Worm (Caenorhabditis elegans) whole organism, L2 larva: ENCODE data around the gene T05H4.4.
A peak's percentile ranks its signal among the peaks of the same experiment; 100 is the strongest.

Experiments used
- C34F6.9 ChIP-seq: fragments of 150-350 bp; optimal IDR thresholded peaks from 2 replicates; lab custom pipeline; 2014; ENCODE audit warnings: missing biosample characterization, missing genetic modification characterization
- F13H6.1 ChIP-seq: sonication (generic microtip); optimal IDR thresholded peaks from 2 replicates; lab custom pipeline; 2016; ENCODE audit warnings: missing genetic modification characterization, missing compliant biosample characterization
- R02D3.7 ChIP-seq: fragments of 150-350 bp; optimal IDR thresholded peaks from 2 replicates; lab custom pipeline; 2014; ENCODE audit warnings: missing biosample characterization, missing genetic modification characterization
- Y55F3AM.14 ChIP-seq: fragments of 200-800 bp; sonication (Bioruptor generic); optimal IDR thresholded peaks from 2 replicates; lab custom pipeline; 2018; ENCODE audit warnings: mild to moderate bottlenecking, missing genetic modification characterization, missing compliant biosample characterization
- ZK546.5 ChIP-seq: sonication (generic microtip); optimal IDR thresholded peaks from 2 replicates; lab custom pipeline; 2017; ENCODE audit warnings: missing biosample characterization, missing genetic modification characterization
- alr-1 ChIP-seq: fragments of 150-350 bp; optimal IDR thresholded peaks from 2 replicates; lab custom pipeline; 2014; ENCODE audit warnings: missing biosample characterization, missing genetic modification characterization
- aly-2 ChIP-seq: fragments of 150-350 bp; optimal IDR thresholded peaks from 2 replicates; lab custom pipeline; 2014; ENCODE audit warnings: missing biosample characterization, missing genetic modification characterization
- ama-1 ChIP-seq: fragments of 150-350 bp; optimal IDR thresholded peaks from 2 replicates; lab custom pipeline; 2018; ENCODE audit warnings: inconsistent platforms
- blmp-1 ChIP-seq: sonication (generic microtip); optimal IDR thresholded peaks from 2 replicates; lab custom pipeline; 2017; ENCODE audit warnings: missing genetic modification characterization, mild to moderate bottlenecking, missing compliant biosample characterization, antibody characterized with exemption, moderate library complexity; ENCODE audit not compliant: insufficient read depth
- ceh-16 ChIP-seq: fragments of 150-350 bp; optimal IDR thresholded peaks from 2 replicates; lab custom pipeline; 2014; ENCODE audit warnings: missing biosample characterization, missing genetic modification characterization
- crh-2 ChIP-seq: sonication (generic microtip); optimal IDR thresholded peaks from 2 replicates; lab custom pipeline; 2017; ENCODE audit warnings: missing biosample characterization, missing genetic modification characterization
- egl-27 ChIP-seq: sonication (generic microtip); optimal IDR thresholded peaks from 3 replicates; lab custom pipeline; 2017; ENCODE audit warnings: missing biosample characterization, missing genetic modification reagents, missing genetic modification characterization
- elt-1 ChIP-seq: fragments of 150-350 bp; optimal IDR thresholded peaks from 2 replicates; lab custom pipeline; 2014; ENCODE audit warnings: missing biosample characterization, missing genetic modification characterization
- elt-3 ChIP-seq: sonication (generic microtip); optimal IDR thresholded peaks from 2 replicates; lab custom pipeline; 2017; ENCODE audit warnings: missing biosample characterization, missing genetic modification characterization
- fos-1 ChIP-seq: fragments of 150-350 bp; optimal IDR thresholded peaks from 2 replicates; lab custom pipeline; 2014; ENCODE audit warnings: missing biosample characterization, missing genetic modification characterization
- gmeb-1 ChIP-seq: fragments of 150-350 bp; optimal IDR thresholded peaks from 2 replicates; lab custom pipeline; 2014; ENCODE audit warnings: missing biosample characterization, missing genetic modification characterization
- lin-11 ChIP-seq: fragments of 150-350 bp; sonication (generic microtip); optimal IDR thresholded peaks from 2 replicates; lab custom pipeline; 2014; ENCODE audit warnings: missing biosample characterization, missing genetic modification characterization, inconsistent platforms, mixed read lengths
- lin-13 ChIP-seq: fragments of 150-350 bp; optimal IDR thresholded peaks from 2 replicates; lab custom pipeline; 2014; ENCODE audit warnings: missing biosample characterization, missing genetic modification reagents, missing genetic modification characterization
- lsy-2 ChIP-seq, 2 experiments: fragments of 150-350 bp in 1 of 2; sonication (generic microtip) in 1 of 2; optimal IDR thresholded peaks; 2 replicates each; lab custom pipeline; 2014 to 2017; ENCODE audit warnings: missing biosample characterization in 2 of 2, missing genetic modification characterization in 2 of 2
- mdl-1 ChIP-seq, 2 experiments: fragments of 150-350 bp in 1 of 2; sonication (generic microtip) in 1 of 2; optimal IDR thresholded peaks; 2 replicates each; lab custom pipeline; 2017; ENCODE audit warnings: missing biosample characterization in 2 of 2, missing genetic modification characterization in 2 of 2
- nhr-11 ChIP-seq: fragments of 150-350 bp; optimal IDR thresholded peaks from 2 replicates; lab custom pipeline; 2014; ENCODE audit warnings: missing biosample characterization, missing genetic modification characterization
- nhr-12 ChIP-seq: fragments of 150-350 bp; optimal IDR thresholded peaks from 2 replicates; lab custom pipeline; 2014; ENCODE audit warnings: missing biosample characterization, missing genetic modification characterization
- nhr-129 ChIP-seq: fragments of 150-350 bp; optimal IDR thresholded peaks from 2 replicates; lab custom pipeline; 2014; ENCODE audit warnings: missing biosample characterization, missing genetic modification characterization
- nhr-21 ChIP-seq: fragments of 150-350 bp; optimal IDR thresholded peaks from 2 replicates; lab custom pipeline; 2014; ENCODE audit warnings: missing biosample characterization, missing genetic modification characterization
- nhr-25 ChIP-seq: fragments of 150-350 bp; sonication (generic microtip); optimal IDR thresholded peaks from 3 replicates; lab custom pipeline; 2014; ENCODE audit warnings: missing biosample characterization, missing genetic modification characterization
- nhr-77 ChIP-seq: fragments of 150-350 bp; optimal IDR thresholded peaks from 2 replicates; lab custom pipeline; 2014; ENCODE audit warnings: missing biosample characterization, missing genetic modification characterization
- peb-1 ChIP-seq: fragments of 150-350 bp; optimal IDR thresholded peaks from 2 replicates; lab custom pipeline; 2014; ENCODE audit warnings: missing biosample characterization, missing genetic modification characterization
- sem-4 ChIP-seq: fragments of 150-350 bp; optimal IDR thresholded peaks from 2 replicates; lab custom pipeline; 2014; ENCODE audit warnings: missing biosample characterization, missing genetic modification reagents, missing genetic modification characterization
- skn-1 ChIP-seq: sonication (generic microtip); optimal IDR thresholded peaks from 2 replicates; lab custom pipeline; 2017; ENCODE audit warnings: missing biosample characterization, missing genetic modification characterization
- sma-3 ChIP-seq: sonication (generic microtip); optimal IDR thresholded peaks from 2 replicates; lab custom pipeline; 2016; ENCODE audit warnings: missing genetic modification reagents, missing genetic modification characterization, missing compliant biosample characterization
- sma-9 ChIP-seq, 2 experiments: fragments of 150-350 bp in 1 of 2; sonication (generic microtip) in 1 of 2; optimal IDR thresholded peaks; 2 replicates each; lab custom pipeline; 2014 to 2016; ENCODE audit warnings: missing genetic modification characterization in 2 of 2, mild to moderate bottlenecking in 1 of 2, missing biosample characterization in 1 of 2, missing compliant biosample characterization in 1 of 2, missing genetic modification reagents in 1 of 2, moderate library complexity in 1 of 2
- unc-39 ChIP-seq: fragments of 150-350 bp; optimal IDR thresholded peaks from 2 replicates; lab custom pipeline; 2014; ENCODE audit warnings: missing biosample characterization, missing genetic modification characterization
- unc-55 ChIP-seq: fragments of 150-350 bp; sonication (generic microtip); optimal IDR thresholded peaks from 3 replicates; lab custom pipeline; 2014; ENCODE audit warnings: missing biosample characterization, missing genetic modification reagents, missing genetic modification characterization
- unc-62 ChIP-seq: fragments of 150-350 bp; optimal IDR thresholded peaks from 2 replicates; lab custom pipeline; 2014; ENCODE audit warnings: missing biosample characterization, missing genetic modification reagents, missing genetic modification characterization
- zag-1 ChIP-seq: fragments of 150-350 bp; optimal IDR thresholded peaks from 2 replicates; lab custom pipeline; 2014; ENCODE audit warnings: missing biosample characterization, missing genetic modification characterization
- ztf-1 ChIP-seq: fragments of 200-800 bp; sonication (Bioruptor generic); conservative IDR thresholded peaks from 2 replicates; pipeline ENCODE4 v1.3.6; 2022; ENCODE audit warnings: missing genetic modification characterization, missing compliant biosample characterization
- ztf-11 ChIP-seq: sonication (generic microtip); optimal IDR thresholded peaks from 2 replicates; lab custom pipeline; 2017; ENCODE audit warnings: missing biosample characterization, missing genetic modification characterization

T05H4.4 gene

ce11 chrV:6430526-6431371 is 8.0 kb upstream of the T05H4.4 start:
- TF ChIP-seq ama-1 (lab: Kevin White, UChicago): no peak
- TF ChIP-seq sem-4 (tag; lab: Kevin White, UChicago): no peak
- no peak for TF ChIP-seq nhr-11
- TF ChIP-seq ztf-1 (GFP tag; lab: Robert Waterston, UW): no peak
- no peak for TF ChIP-seq lin-11 (tag; lab: Kevin White, UChicago)
- no peak for TF ChIP-seq aly-2 (tag; lab: Kevin White, UChicago)
- TF ChIP-seq blmp-1: peak; percentile 3
- TF ChIP-seq mdl-1 (tag; optimal IDR thresholded peaks at IDR 0.05; lab: Kevin White, UChicago): no peak
- TF ChIP-seq crh-2 (tag; lab: Kevin White, UChicago): peak; percentile 21
- TF ChIP-seq sma-3 (GFP tag; lab: Kevin White, UChicago): peak; percentile 49
- TF ChIP-seq Y55F3AM.14: no peak
- no peak for TF ChIP-seq skn-1 (tag; lab: Kevin White, UChicago)
- no peak for TF ChIP-seq ZK546.5 (tag; lab: Kevin White, UChicago)
- no peak for TF ChIP-seq elt-3 (tag; lab: Kevin White, UChicago)
- no peak for TF ChIP-seq fos-1
- TF ChIP-seq lin-13 (GFP tag; lab: Kevin White, UChicago): no peak
- TF ChIP-seq nhr-129 (tag; lab: Kevin White, UChicago): peak; percentile 18
- peak; percentile 26 for TF ChIP-seq sma-9 (GFP tag; optimal IDR thresholded peaks at IDR 0.05; lab: Kevin White, UChicago)
- no peak for TF ChIP-seq sma-9 (tag; optimal IDR thresholded peaks at IDR 0.05; lab: Kevin White, UChicago)

DNA sequence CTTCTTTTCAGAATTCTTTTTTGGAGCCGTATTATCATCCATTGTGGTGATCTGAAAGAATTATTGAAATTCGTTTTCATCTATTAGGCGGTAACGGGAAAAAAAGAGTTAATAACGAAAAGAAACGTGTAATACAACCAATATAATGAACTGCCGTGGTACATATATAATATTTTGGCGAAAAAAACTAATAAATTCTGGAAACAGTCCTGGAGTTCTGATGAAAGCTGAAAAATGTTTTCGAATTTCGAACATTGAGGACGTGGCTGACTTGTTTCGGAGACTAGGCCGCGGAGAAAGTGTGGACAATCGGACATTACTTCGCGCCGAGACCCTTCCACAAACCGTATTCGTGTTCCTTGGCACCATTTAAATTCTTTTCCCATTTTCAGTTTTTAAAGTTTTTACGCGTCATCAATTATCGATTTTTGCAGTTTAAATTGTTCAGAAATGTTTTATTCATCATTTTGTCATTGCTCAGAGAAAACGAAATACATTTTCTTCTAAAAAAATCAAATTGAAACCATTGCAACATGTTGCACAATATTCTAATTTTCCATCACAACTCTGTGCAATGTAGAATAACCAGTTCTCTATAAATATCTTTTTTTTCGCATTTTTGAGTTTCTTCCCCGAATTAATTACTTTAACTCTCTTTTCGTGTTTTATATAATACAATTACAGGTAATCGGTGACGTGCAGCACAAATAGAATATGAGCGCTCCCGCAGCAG is 5.1 kb upstream of the T05H4.4 start, which contains the start of the genes gad-1 and erfa-1:
gad-1 (minus strand) TSS at position 51 of the 733 bp plus-strand sequence.
erfa-1 (plus strand) TSS at position 683 of the 733 bp plus-strand sequence.
- no peak for TF ChIP-seq alr-1 (tag; lab: Kevin White, UChicago)
- TF ChIP-seq egl-27 (tag; lab: Kevin White, UChicago): no peak
- no peak for TF ChIP-seq elt-1
- peak; percentile 26 for TF ChIP-seq sma-3 (GFP tag; lab: Kevin White, UChicago)
- TF ChIP-seq nhr-11: no peak
- no peak for TF ChIP-seq nhr-77 (tag; lab: Kevin White, UChicago)
- peak; percentile 46 for TF ChIP-seq nhr-21 (tag; lab: Kevin White, UChicago)
- TF ChIP-seq ama-1 (lab: Kevin White, UChicago): no peak
- no peak for TF ChIP-seq ceh-16 (tag; lab: Kevin White, UChicago)
- TF ChIP-seq ZK546.5 (tag; lab: Kevin White, UChicago): no peak
- TF ChIP-seq F13H6.1 (tag; lab: Kevin White, UChicago): peak; percentile 2
- TF ChIP-seq gmeb-1 (tag; lab: Kevin White, UChicago): no peak
- TF ChIP-seq R02D3.7 (tag; lab: Kevin White, UChicago): no peak
- TF ChIP-seq C34F6.9 (tag; lab: Kevin White, UChicago): peak; percentile 60
- no peak for TF ChIP-seq unc-39 (tag; lab: Kevin White, UChicago)
- TF ChIP-seq lsy-2 (tag; optimal IDR thresholded peaks at IDR 0.05; lab: Kevin White, UChicago): peak; percentile 24 to 91
- TF ChIP-seq unc-55: peak; percentile 84
- no peak for TF ChIP-seq zag-1 (tag; lab: Kevin White, UChicago)
- no peak for TF ChIP-seq nhr-12 (tag; lab: Kevin White, UChicago)
- no peak for TF ChIP-seq unc-62 (GFP tag; lab: Kevin White, UChicago)
- TF ChIP-seq sma-9 (GFP tag; optimal IDR thresholded peaks at IDR 0.05; lab: Kevin White, UChicago): peak; percentile 60
- TF ChIP-seq sma-9 (tag; optimal IDR thresholded peaks at IDR 0.05; lab: Kevin White, UChicago): no peak
- no peak for TF ChIP-seq ztf-11 (tag; lab: Kevin White, UChicago)
- peak; percentile 38 for TF ChIP-seq nhr-25 (tag; lab: Kevin White, UChicago)
- peak; percentile 16 for TF ChIP-seq lin-11 (tag; lab: Kevin White, UChicago)
- peak; percentile 65 for TF ChIP-seq crh-2 (tag; lab: Kevin White, UChicago)
- peak; percentile 24 for TF ChIP-seq lin-13 (GFP tag; lab: Kevin White, UChicago)
- peak; percentile 71 for TF ChIP-seq nhr-129 (tag; lab: Kevin White, UChicago)
- TF ChIP-seq peb-1 (tag; lab: Kevin White, UChicago): no peak
